Fruit fly (Drosophila melanogaster) S2 (cell line): ENCODE results near the gene mTerf5.

ENCODE experiments used
- CG8478 ChIP-seq: fragments of >200 bp; optimal IDR thresholded peaks from 2 replicates; lab custom pipeline; 2018
- CTCF ChIP-seq, 2 experiments: fragments of >200 bp; optimal IDR thresholded peaks; 2 replicates each; lab custom pipeline; 2018

DNA sequence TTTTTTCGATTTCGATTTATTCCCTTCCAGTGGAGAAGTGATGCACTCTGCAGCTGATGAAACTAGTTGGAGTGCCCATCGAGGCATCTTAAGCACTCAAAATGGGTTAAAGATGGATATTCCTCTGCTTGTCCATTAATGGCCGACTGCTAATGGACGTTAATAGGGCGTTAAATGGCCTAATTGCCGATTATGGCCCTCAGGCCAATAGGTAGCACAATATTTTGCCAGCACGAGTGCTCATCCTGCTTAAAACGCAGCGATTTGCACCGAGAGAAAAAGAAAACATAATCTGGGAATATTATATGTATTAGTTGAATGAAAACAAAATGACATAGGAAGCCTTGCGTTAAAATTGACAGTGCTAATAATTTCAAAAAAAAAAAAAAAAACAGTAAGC lies 15.0 kb downstream of the mTerf5 start, which contains the start of gene CG44158:
- TF ChIP-seq CG8478 (lab: Kevin White, UChicago) (no peak), CTCF (optimal IDR thresholded peaks at IDR 0.05; lab: Kevin White, UChicago) (no peak)
